Fruit fly (Drosophila melanogaster) ovary, adult (tissue): ENCODE results near the gene CG6650.

Experiments
- CG17801 ChIP-seq: fragments of 200-800 bp; optimal IDR thresholded peaks from 2 replicates; lab custom pipeline; 2019; ENCODE audit warnings: missing biosample characterization, mild to moderate bottlenecking, missing genetic modification characterization, moderate library complexity; ENCODE audit not compliant: partially characterized antibody

CG6650 gene

dm6 chr3L:14050944-14051548 is 19.8 kb downstream of the CG6650 start, which contains the start of gene CG6833:
CG6833 (plus strand) TSS chr3L:14051206.
- TF ChIP-seq CG17801 (GFP tag; lab: Kevin White, UChicago): no peak

dm6 chr3L:14053073-14053643 is 21.9 kb downstream of the CG6650 start, which contains the start of the genes CG13484 and Frl:
CG13484 (minus strand) TSS chr3L:14053079.
Frl (plus strand) TSS chr3L:14053215.
- peak; percentile 76 for TF ChIP-seq CG17801 (GFP tag; lab: Kevin White, UChicago)

dm6 chr3L:14053806-14054205 is 22.6 kb downstream of the CG6650 start:
- no peak for TF ChIP-seq CG17801 (GFP tag; lab: Kevin White, UChicago)

- TF ChIP-seq CG17801 (GFP tag; lab: Kevin White, UChicago): no peak
Measured at dm6 chr3L:14055260-14055696, 24.0 kb downstream of the CG6650 start.

- TF ChIP-seq CG17801 (GFP tag; lab: Kevin White, UChicago): no peak
Measured at dm6 chr3L:14055815-14056516, 24.7 kb downstream of the CG6650 start.

- no peak for TF ChIP-seq CG17801 (GFP tag; lab: Kevin White, UChicago)
Measured at dm6 chr3L:14056816-14057215, 25.6 kb downstream of the CG6650 start.

- TF ChIP-seq CG17801 (GFP tag; lab: Kevin White, UChicago): no peak
Measured at dm6 chr3L:14059266-14059974, 28.2 kb downstream of the CG6650 start.

dm6 chr3L:14062702-14063101 is 31.5 kb downstream of the CG6650 start:
- no peak for TF ChIP-seq CG17801 (GFP tag; lab: Kevin White, UChicago)

- no peak for TF ChIP-seq CG17801 (GFP tag; lab: Kevin White, UChicago)
Measured at dm6 chr3L:14063241-14064064, 32.2 kb downstream of the CG6650 start.

dm6 chr3L:14064065-14064414 is 32.8 kb downstream of the CG6650 start:
- TF ChIP-seq CG17801 (GFP tag; lab: Kevin White, UChicago): no peak

dm6 chr3L:14071621-14072020 is 40.4 kb downstream of the CG6650 start, which contains the start of gene Pex1:
Pex1 (plus strand) TSS chr3L:14071892.
- TF ChIP-seq CG17801 (GFP tag; lab: Kevin White, UChicago): peak; percentile 27

- TF ChIP-seq CG17801 (GFP tag; lab: Kevin White, UChicago): no peak
Measured at dm6 chr3L:14075472-14075871, 44.2 kb downstream of the CG6650 start, which contains the start of gene btl. btl (plus strand) TSS chr3L:14075772.

dm6 chr3L:14076559-14076958 is 45.3 kb downstream of the CG6650 start:
- TF ChIP-seq CG17801 (GFP tag; lab: Kevin White, UChicago): no peak

dm6 chr3L:14078227-14078626 is 47.0 kb downstream of the CG6650 start:
- TF ChIP-seq CG17801 (GFP tag; lab: Kevin White, UChicago): no peak
